Worm (Caenorhabditis elegans) whole organism, L4 larva: ENCODE results near the gene C48D1.5.
A peak's percentile ranks its signal among the peaks of the same experiment; 100 is the strongest.

Source experiments
- R02D3.7 ChIP-seq: fragments of 150-350 bp; sonication (generic microtip); optimal IDR thresholded peaks from 3 replicates; lab custom pipeline; 2014; ENCODE audit warnings: missing biosample characterization, missing genetic modification characterization
- ZK546.5 ChIP-seq, 2 experiments: sonication (generic microtip); optimal IDR thresholded peaks; 2 replicates each; lab custom pipeline; 2017; ENCODE audit warnings: missing biosample characterization in 2 of 2, missing genetic modification characterization in 2 of 2
- aha-1 ChIP-seq: fragments of 150-350 bp; peaks from one replicate; lab custom pipeline; 2014; ENCODE audit warnings: missing biosample characterization, missing genetic modification characterization
- aly-2 ChIP-seq: sonication (generic microtip); optimal IDR thresholded peaks from 2 replicates; lab custom pipeline; 2018; ENCODE audit warnings: missing biosample characterization, missing genetic modification characterization
- ceh-20 ChIP-seq: fragments of 200-800 bp; sonication (Bioruptor generic); IDR thresholded peaks from 2 replicates; pipeline ENCODE4 v1.3.6; 2022; ENCODE audit warnings: missing genetic modification reagents, missing genetic modification characterization, missing compliant biosample characterization
- ceh-44 ChIP-seq: fragments of 200-800 bp; sonication (Bioruptor generic); IDR thresholded peaks from 2 replicates; pipeline ENCODE4 v1.3.6; 2022; ENCODE audit warnings: missing genetic modification reagents, missing genetic modification characterization, missing compliant biosample characterization
- ceh-62 ChIP-seq: sonication (generic microtip); optimal IDR thresholded peaks from 2 replicates; lab custom pipeline; 2017; ENCODE audit warnings: missing biosample characterization, missing genetic modification characterization
- ceh-82 ChIP-seq: sonication (generic microtip); optimal IDR thresholded peaks from 2 replicates; lab custom pipeline; 2017; ENCODE audit warnings: missing biosample characterization, missing genetic modification characterization
- ces-1 ChIP-seq: fragments of 150-350 bp; sonication (generic microtip); optimal IDR thresholded peaks from 4 replicates; lab custom pipeline; 2014; ENCODE audit warnings: missing biosample characterization, missing genetic modification reagents, missing genetic modification characterization
- daf-16 ChIP-seq, 3 experiments: sonication (generic microtip); optimal IDR thresholded peaks; 2 replicates each; lab custom pipeline; 2016 to 2017; ENCODE audit warnings: missing genetic modification characterization in 3 of 3, missing genetic modification reagents in 3 of 3, mild to moderate bottlenecking in 2 of 3, missing compliant biosample characterization in 2 of 3, missing biosample characterization in 1 of 3, moderate library complexity in 1 of 3
- daf-19 ChIP-seq: fragments of 200-800 bp; sonication (Bioruptor generic); conservative IDR thresholded peaks from 2 replicates; pipeline ENCODE4 v1.3.6; 2022; ENCODE audit warnings: missing genetic modification characterization, missing compliant biosample characterization
- dmd-8 ChIP-seq: fragments of 200-800 bp; sonication (Bioruptor generic); IDR thresholded peaks from 2 replicates; pipeline ENCODE4 v1.3.6; 2022; ENCODE audit warnings: missing genetic modification characterization, missing compliant biosample characterization
- duxl-1 ChIP-seq: sonication (generic microtip); optimal IDR thresholded peaks from 2 replicates; lab custom pipeline; 2016; ENCODE audit warnings: mild to moderate bottlenecking, missing genetic modification characterization, moderate library complexity, missing compliant biosample characterization; ENCODE audit not compliant: poor library complexity
- egl-27 ChIP-seq: sonication (generic microtip); optimal IDR thresholded peaks from 3 replicates; lab custom pipeline; 2017; ENCODE audit warnings: missing biosample characterization, missing genetic modification reagents, missing genetic modification characterization
- fkh-10 ChIP-seq: fragments of 150-350 bp; optimal IDR thresholded peaks from 2 replicates; lab custom pipeline; 2014; ENCODE audit warnings: missing biosample characterization, missing genetic modification reagents, missing genetic modification characterization
- fos-1 ChIP-seq: fragments of 150-350 bp; optimal IDR thresholded peaks from 2 replicates; lab custom pipeline; 2014; ENCODE audit warnings: missing biosample characterization, missing genetic modification characterization
- hlh-30 ChIP-seq: sonication (generic microtip); optimal IDR thresholded peaks from 2 replicates; lab custom pipeline; 2017; ENCODE audit warnings: antibody characterized with exemption, mild to moderate bottlenecking, missing genetic modification characterization, missing compliant biosample characterization; ENCODE audit not compliant: insufficient read depth
- jun-1 ChIP-seq: fragments of 150-350 bp; optimal IDR thresholded peaks from 2 replicates; lab custom pipeline; 2014; ENCODE audit warnings: missing biosample characterization, missing genetic modification reagents, missing genetic modification characterization
- lim-7 ChIP-seq: fragments of 200-800 bp; sonication (Bioruptor generic); IDR thresholded peaks from 2 replicates; pipeline ENCODE4 v1.3.6; 2022; ENCODE audit warnings: missing genetic modification characterization, missing compliant biosample characterization
- lin-1 ChIP-seq: fragments of 200-800 bp; sonication (Bioruptor generic); IDR thresholded peaks from 2 replicates; pipeline ENCODE4 v1.3.6; 2022; ENCODE audit warnings: missing genetic modification reagents, missing genetic modification characterization, missing compliant biosample characterization
- lsy-2 ChIP-seq, 2 experiments: fragments of 150-350 bp in 1 of 2; sonication (generic microtip) in 1 of 2; optimal IDR thresholded peaks; 2 replicates each; lab custom pipeline; 2014 to 2017; ENCODE audit warnings: missing biosample characterization in 2 of 2, missing genetic modification characterization in 2 of 2
- madf-5 ChIP-seq, 2 experiments: fragments of 200-800 bp; sonication (Bioruptor generic); IDR thresholded peaks; 2 replicates each; pipeline ENCODE4 v1.3.6; 2022; ENCODE audit warnings: missing compliant biosample characterization in 2 of 2, missing genetic modification characterization in 2 of 2
- mdl-1 ChIP-seq, 2 experiments: fragments of 150-350 bp in 1 of 2; sonication (generic microtip) in 1 of 2; optimal IDR thresholded peaks; 2 replicates each; lab custom pipeline; 2014 to 2017; ENCODE audit warnings: missing biosample characterization in 2 of 2, missing genetic modification characterization in 2 of 2
- mdt-29 ChIP-seq: fragments of 200-800 bp; sonication (Bioruptor generic); IDR thresholded peaks from 2 replicates; pipeline ENCODE4 v1.3.6; 2022; ENCODE audit warnings: missing genetic modification reagents, missing genetic modification characterization, missing compliant biosample characterization
- mes-2 ChIP-seq: sonication (generic microtip); optimal IDR thresholded peaks from 2 replicates; lab custom pipeline; 2016; ENCODE audit warnings: missing genotype, mild to moderate bottlenecking, missing genetic modification characterization, missing compliant biosample characterization; ENCODE audit not compliant: poor library complexity, severe bottlenecking
- mxl-2 ChIP-seq: fragments of 200-800 bp; sonication (Bioruptor generic); conservative IDR thresholded peaks from 2 replicates; pipeline ENCODE4 v1.3.6; 2022; ENCODE audit warnings: missing genetic modification reagents, missing genetic modification characterization, missing compliant biosample characterization
- mxl-3 ChIP-seq: fragments of 200-800 bp; sonication (Bioruptor generic); optimal IDR thresholded peaks from 2 replicates; lab custom pipeline; 2018; ENCODE audit warnings: mild to moderate bottlenecking, missing genetic modification characterization, missing compliant biosample characterization
- nhr-11 ChIP-seq: fragments of 150-350 bp; optimal IDR thresholded peaks from 2 replicates; lab custom pipeline; 2014; ENCODE audit warnings: missing biosample characterization, missing genetic modification characterization
- nhr-25 ChIP-seq: sonication (generic microtip); optimal IDR thresholded peaks from 2 replicates; lab custom pipeline; 2017; ENCODE audit warnings: missing genetic modification characterization, mild to moderate bottlenecking, missing compliant biosample characterization, antibody characterized with exemption, moderate library complexity, borderline replicate concordance; ENCODE audit not compliant: insufficient read depth
- nhr-48 ChIP-seq: sonication (generic microtip); optimal IDR thresholded peaks from 2 replicates; lab custom pipeline; 2016; ENCODE audit warnings: mild to moderate bottlenecking, missing genetic modification characterization, missing compliant biosample characterization
- nhr-77 ChIP-seq: fragments of 150-350 bp; optimal IDR thresholded peaks from 2 replicates; lab custom pipeline; 2014; ENCODE audit warnings: missing biosample characterization, missing genetic modification characterization
- sdz-12 ChIP-seq: fragments of 200-800 bp; sonication (Bioruptor generic); optimal IDR thresholded peaks from 2 replicates; lab custom pipeline; 2018; ENCODE audit warnings: mild to moderate bottlenecking, missing genetic modification characterization, missing compliant biosample characterization
- tra-1 ChIP-seq: fragments of 200-800 bp; sonication (Bioruptor generic); IDR thresholded peaks from 2 replicates; pipeline ENCODE4 v1.3.6; 2022; ENCODE audit warnings: missing genetic modification reagents, missing genetic modification characterization, missing compliant biosample characterization
- unc-39 ChIP-seq: sonication (generic microtip); optimal IDR thresholded peaks from 2 replicates; lab custom pipeline; 2017; ENCODE audit warnings: missing biosample characterization, missing genetic modification characterization
- unc-62 ChIP-seq, 3 experiments: fragments of 150-350 bp in 1 of 3; sonication (generic microtip); optimal IDR thresholded peaks in 2 of 3; peaks in 1 of 3; 1 replicate in 1 of 3; 2 replicates in 2 of 3; lab custom pipeline; 2014 to 2017; ENCODE audit warnings: missing biosample characterization in 3 of 3, missing genetic modification characterization in 3 of 3, missing genetic modification reagents in 3 of 3, missing genotype in 1 of 3
- zfp-3 ChIP-seq: fragments of 200-800 bp; sonication (Bioruptor generic); conservative IDR thresholded peaks from 2 replicates; pipeline ENCODE4 v1.3.6; 2022; ENCODE audit warnings: missing genetic modification reagents, missing genetic modification characterization, missing compliant biosample characterization
- zip-11 ChIP-seq: fragments of 200-800 bp; sonication (Bioruptor generic); IDR thresholded peaks from 2 replicates; pipeline ENCODE4 v1.3.6; 2022; ENCODE audit warnings: missing genetic modification characterization, missing compliant biosample characterization

Gene C48D1.5

DNA sequence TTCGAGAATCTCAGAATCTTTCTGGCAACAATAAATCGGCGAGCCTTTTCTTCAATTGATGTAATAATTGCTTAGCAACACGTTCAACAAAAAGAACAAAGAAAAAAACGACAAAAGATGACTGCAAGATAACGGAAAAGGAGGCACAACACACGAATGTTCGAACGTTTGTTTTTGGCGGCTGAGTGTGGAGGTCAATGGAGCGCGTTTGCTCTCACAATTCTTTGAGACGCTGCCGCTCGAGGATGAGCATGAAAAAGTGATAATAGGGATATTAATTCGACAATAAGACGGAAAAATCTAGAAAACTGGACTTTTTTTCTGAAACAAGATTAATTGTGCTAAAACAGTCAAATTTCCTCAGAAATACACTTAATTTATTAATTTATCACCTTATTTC is 15.9 kb upstream of the C48D1.5 start (continued):
- TF ChIP-seq ceh-44 (GFP tag; lab: Robert Waterston, UW): no peak
- TF ChIP-seq sdz-12 (GFP tag; lab: Kevin White, UChicago): no peak
- no peak for TF ChIP-seq mxl-2
- TF ChIP-seq lin-1 (GFP tag; lab: Robert Waterston, UW): no peak
- peak; percentile 21 for TF ChIP-seq hlh-30 (tag; lab: Kevin White, UChicago)
- no peak for TF ChIP-seq unc-62 (GFP tag; optimal IDR thresholded peaks at IDR 0.05 in 1 of 2; lab: Kevin White, UChicago)
- TF ChIP-seq unc-62 (tag; optimal IDR thresholded peaks at IDR 0.05; lab: Kevin White, UChicago): no peak
- TF ChIP-seq daf-16 (GFP tag; optimal IDR thresholded peaks at IDR 0.05; lab: Kevin White, UChicago): no peak
- TF ChIP-seq daf-16 (tag; optimal IDR thresholded peaks at IDR 0.05; lab: Kevin White, UChicago): no peak
- no peak for TF ChIP-seq ceh-20 (GFP tag; lab: Robert Waterston, UW)
- no peak for TF ChIP-seq daf-19 (GFP tag; lab: Robert Waterston, UW)
- TF ChIP-seq lsy-2 (tag; optimal IDR thresholded peaks at IDR 0.05; lab: Kevin White, UChicago): peak in 1 of 2 experiments; percentile 20
- no peak for TF ChIP-seq mxl-3 (GFP tag; lab: Kevin White, UChicago)

- no peak for TF ChIP-seq aha-1 (tag; lab: Kevin White, UChicago)
- TF ChIP-seq madf-5 (GFP tag; IDR thresholded peaks at IDR 0.05; lab: Robert Waterston, UW): no peak
- no peak for TF ChIP-seq mdt-29 (GFP tag; lab: Robert Waterston, UW)
- no peak for TF ChIP-seq nhr-77 (tag; lab: Kevin White, UChicago)
- no peak for TF ChIP-seq jun-1 (tag; lab: Kevin White, UChicago)
- no peak for TF ChIP-seq mes-2 (tag; lab: Kevin White, UChicago)
- TF ChIP-seq nhr-48: no peak
- TF ChIP-seq lim-7 (GFP tag; lab: Robert Waterston, UW): no peak
- TF ChIP-seq aly-2: no peak
- TF ChIP-seq duxl-1 (tag; lab: Kevin White, UChicago): no peak
- TF ChIP-seq ceh-20 (GFP tag; lab: Robert Waterston, UW): no peak
- no peak for TF ChIP-seq fos-1 (tag; lab: Kevin White, UChicago)
- no peak for TF ChIP-seq tra-1 (GFP tag; lab: Robert Waterston, UW)
- TF ChIP-seq zip-11 (GFP tag; lab: Robert Waterston, UW): no peak
- TF ChIP-seq unc-39 (tag; lab: Kevin White, UChicago): no peak
- no peak for TF ChIP-seq R02D3.7 (tag; lab: Kevin White, UChicago)
Measured at ce11 chrIV:13209566-13209965, 12.2 kb upstream of the C48D1.5 start, which contains the start of gene C48D1.9. Gene C48D1.9 (minus strand): TSS chrIV:13209666.

ce11 chrIV:13214466-13214865 is 7.3 kb upstream of the C48D1.5 start, which contains the start of gene cho-1:
Gene cho-1 (minus strand): TSS chrIV:13214566.
- TF ChIP-seq zfp-3 (GFP tag; lab: Robert Waterston, UW) (no peak), nhr-11 (no peak), mdl-1 (tag; optimal IDR thresholded peaks at IDR 0.05; lab: Kevin White, UChicago) (no peak), dmd-8 (GFP tag; lab: Robert Waterston, UW) (no peak), egl-27 (tag; lab: Kevin White, UChicago) (no peak), fkh-10 (GFP tag; lab: Kevin White, UChicago) (no peak), ceh-82 (no peak), nhr-25 (tag; lab: Kevin White, UChicago) (no peak), ZK546.5 (tag; optimal IDR thresholded peaks at IDR 0.05; lab: Kevin White, UChicago) (no peak)

DNA sequence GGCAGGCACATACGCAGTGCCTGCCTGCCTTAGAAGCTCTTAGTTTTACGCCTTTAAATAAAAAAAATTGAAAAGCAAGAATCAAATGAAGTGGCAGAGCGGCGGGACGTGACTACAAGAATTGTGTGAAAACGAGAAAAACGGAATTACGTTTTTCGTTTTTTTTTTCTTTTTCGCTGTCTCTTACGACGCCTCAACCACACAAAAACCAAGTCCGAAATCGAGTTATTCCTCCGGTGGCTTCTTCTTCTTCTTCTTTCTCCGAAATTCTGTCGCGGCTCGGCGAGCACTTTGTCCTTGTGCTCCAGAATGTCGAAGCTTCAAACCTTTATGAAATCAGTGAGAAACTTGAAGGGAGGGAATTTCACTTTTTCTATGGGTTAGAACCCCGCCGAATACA is 1.2 kb upstream of the C48D1.5 start:
- peak; percentile 34 for TF ChIP-seq ces-1 (GFP tag; lab: Kevin White, UChicago)
- TF ChIP-seq ceh-62: no peak
- TF ChIP-seq fkh-10 (GFP tag; lab: Kevin White, UChicago): peak; percentile 65
- TF ChIP-seq, all 104 proteins: peak for 2
